Fruit fly (Drosophila melanogaster): ENCODE results near the gene smp-30.
A peak's percentile ranks its signal among the peaks of the same experiment; 100 is the strongest.

- TF ChIP-seq pan (optimal IDR thresholded peaks at IDR 0.05) (no peak), lola (GFP tag; optimal IDR thresholded peaks at IDR 0.05) (no peak), Jra (GFP tag; optimal IDR thresholded peaks at IDR 0.05) (no peak), usp (GFP tag; optimal IDR thresholded peaks at IDR 0.05) (no peak), Dif (GFP tag; optimal IDR thresholded peaks at IDR 0.05; ENCODE audit: partially characterized antibody) (no peak), Rel (GFP tag; optimal IDR thresholded peaks at IDR 0.05) (no peak), Rel (tag; optimal IDR thresholded peaks at IDR 0.05) (no peak), CrebA (GFP tag; optimal IDR thresholded peaks at IDR 0.05; ENCODE audit: borderline replicate concordance) (peak; percentile 29), Myc (optimal IDR thresholded peaks at IDR 0.05) (no peak), brk (GFP tag; optimal IDR thresholded peaks at IDR 0.05) (peak; percentile 49), h (GFP tag; optimal IDR thresholded peaks at IDR 0.05) (no peak), dsf (GFP tag; optimal IDR thresholded peaks at IDR 0.05; ENCODE audit: borderline replicate concordance) (no peak), sv (GFP tag; optimal IDR thresholded peaks at IDR 0.05) (no peak), GATAd (GFP tag; optimal IDR thresholded peaks at IDR 0.05) (no peak)
These were observed 15.0 kb downstream of the smp-30 start for dm6 chr3R:14736001-14736400.

Data from whole organism, wandering third instar larva.